Worm (Caenorhabditis elegans): ENCODE data around the gene ZC376.8.

ce11 chrV:14177657-14178129 lies 2.4 kb upstream of the ZC376.8 start, which contains the start of gene ceh-74:
- TF ChIP-seq him-1 (tag; optimal IDR thresholded peaks at IDR 0.05) (no peak), dao-5 (tag; optimal IDR thresholded peaks at IDR 0.05) (no peak), W03F9.2 (tag; optimal IDR thresholded peaks at IDR 0.05) (no peak)

All from whole organism, L4/young adult.